Worm (Caenorhabditis elegans): ENCODE results near the gene scl-27.

DNA sequence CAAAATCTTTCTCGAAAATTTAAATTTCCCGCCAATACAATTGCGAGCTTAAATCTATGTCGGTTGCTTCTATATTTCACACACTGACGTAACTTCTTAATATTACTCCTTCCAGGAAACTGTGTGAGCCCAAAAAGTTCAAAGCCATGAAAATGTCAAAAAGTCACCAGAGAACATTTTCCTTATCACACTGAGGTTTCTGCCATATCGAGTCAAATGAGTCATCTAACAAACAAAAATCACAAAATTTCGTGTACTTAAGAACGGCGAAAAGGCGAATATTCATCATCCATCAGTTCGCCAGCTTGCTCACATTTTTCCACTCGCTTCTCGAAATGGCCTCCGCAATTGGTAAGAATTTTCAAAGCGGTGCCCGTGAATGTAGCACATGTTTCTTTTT lies 49.9 kb downstream of the scl-27 start, which contains the start of gene M02H5.8:
- TF ChIP-seq sea-1 (GFP tag; conservative IDR thresholded peaks at IDR 0.05) (no peak), ama-1 (optimal IDR thresholded peaks at IDR 0.05) (no peak), tbx-37 (GFP tag; conservative IDR thresholded peaks at IDR 0.05) (no peak), F13C5.2 (tag; optimal IDR thresholded peaks at IDR 0.05) (no peak), hnd-1 (tag; optimal IDR thresholded peaks at IDR 0.05) (no peak), tra-4 (tag; optimal IDR thresholded peaks at IDR 0.05) (no peak)

Data from whole organism, early embryonic.